Fruit fly (Drosophila melanogaster) whole organism, embryonic: Measurements from ENCODE around the gene CG5790.

ENCODE experiments used
- Adf1 ChIP-seq: fragments of 200-800 bp; sonication (Bioruptor generic); IDR thresholded peaks from 2 replicates; pipeline ENCODE4 v1.3.6; 2022; ENCODE audit warnings: missing biosample characterization, missing genetic modification characterization
- CG10147 ChIP-seq: fragments of 200-800 bp; sonication (Bioruptor generic); optimal IDR thresholded peaks from 2 replicates; lab custom pipeline; 2019; ENCODE audit warnings: missing biosample characterization, mild to moderate bottlenecking, missing genetic modification characterization, moderate library complexity
- CG11093 ChIP-seq: fragments of 200-800 bp; sonication (Bioruptor generic); IDR thresholded peaks from 3 replicates; pipeline ENCODE4 v1.3.6; 2022; ENCODE audit warnings: missing biosample characterization, missing genetic modification characterization
- CG11247 ChIP-seq: fragments of 200-800 bp; sonication (Bioruptor generic); IDR thresholded peaks from 2 replicates; pipeline ENCODE4 v1.3.6; 2022; ENCODE audit warnings: missing biosample characterization, missing genetic modification characterization
- CG11695 ChIP-seq: fragments of 200-800 bp; sonication (Bioruptor generic); IDR thresholded peaks from 3 replicates; pipeline ENCODE4 v1.3.6; 2022; ENCODE audit warnings: missing biosample characterization, missing genetic modification characterization
- CG17328 ChIP-seq: fragments of 200-800 bp; sonication (Bioruptor generic); IDR thresholded peaks from 2 replicates; pipeline ENCODE4 v1.3.6; 2022; ENCODE audit warnings: missing biosample characterization, missing genetic modification characterization
- CG1792 ChIP-seq: fragments of 200-800 bp; sonication (Bioruptor generic); optimal IDR thresholded peaks from 2 replicates; lab custom pipeline; 2016; ENCODE audit warnings: missing biosample characterization, missing genetic modification characterization
- CG2120 ChIP-seq: fragments of 200-800 bp; sonication (Bioruptor generic); optimal IDR thresholded peaks from 3 replicates; lab custom pipeline; 2016; ENCODE audit warnings: missing biosample characterization, missing genetic modification characterization
- CG34224 ChIP-seq: fragments of 200-800 bp; sonication (Bioruptor generic); IDR thresholded peaks from 3 replicates; pipeline ENCODE4 v1.3.6; 2022; ENCODE audit warnings: missing biosample characterization, missing genetic modification characterization; ENCODE audit not compliant: partially characterized antibody
- CG6175 ChIP-seq: fragments of 200-800 bp; sonication (Bioruptor generic); IDR thresholded peaks from 3 replicates; pipeline ENCODE4 v1.3.6; 2022; ENCODE audit warnings: missing biosample characterization, missing genetic modification characterization
- CG6254 ChIP-seq: fragments of 200-800 bp; sonication (Bioruptor generic); optimal IDR thresholded peaks from 3 replicates; lab custom pipeline; 2017; ENCODE audit warnings: mild to moderate bottlenecking, missing biosample characterization, missing genetic modification reagents, missing genetic modification characterization
- CG8359 ChIP-seq: fragments of 200-800 bp; sonication (Bioruptor generic); optimal IDR thresholded peaks from 2 replicates; lab custom pipeline; 2017; ENCODE audit warnings: missing biosample characterization, mild to moderate bottlenecking, missing genetic modification characterization, borderline replicate concordance
- CG8478 ChIP-seq: fragments of >200 bp; optimal IDR thresholded peaks from 2 replicates; lab custom pipeline; 2018
- D19B ChIP-seq: fragments of 200-800 bp; sonication (Bioruptor generic); optimal IDR thresholded peaks from 2 replicates; lab custom pipeline; 2017; ENCODE audit warnings: missing biosample characterization, mild to moderate bottlenecking, missing genetic modification characterization
- Dip2 ChIP-seq: fragments of 200-800 bp; sonication (Bioruptor generic); IDR thresholded peaks from 2 replicates; pipeline ENCODE4 v1.3.6; 2022; ENCODE audit warnings: missing biosample characterization, missing genetic modification characterization
- Dip3 ChIP-seq: fragments of 200-800 bp; sonication (Bioruptor generic); optimal IDR thresholded peaks from 3 replicates; lab custom pipeline; 2016; ENCODE audit warnings: missing biosample characterization, missing genetic modification characterization
- E2f1 ChIP-seq: fragments of 200-800 bp; sonication (Bioruptor generic); IDR thresholded peaks from 2 replicates; pipeline ENCODE4 v1.3.6; 2022; ENCODE audit warnings: missing biosample characterization, missing genetic modification characterization
- H2.0 ChIP-seq: fragments of 200-800 bp; sonication (Bioruptor generic); IDR thresholded peaks from 2 replicates; pipeline ENCODE4 v1.3.6; 2022; ENCODE audit warnings: missing biosample characterization, missing genetic modification characterization
- HmgD ChIP-seq: fragments of 200-800 bp; sonication (Bioruptor generic); optimal IDR thresholded peaks from 3 replicates; lab custom pipeline; 2016; ENCODE audit warnings: missing biosample characterization, missing genetic modification characterization
- HmgZ ChIP-seq: fragments of 200-800 bp; sonication (Bioruptor generic); optimal IDR thresholded peaks from 2 replicates; lab custom pipeline; 2018; ENCODE audit warnings: missing biosample characterization, mild to moderate bottlenecking, missing genetic modification characterization
- Lhr ChIP-seq: fragments of 200-800 bp; sonication (Bioruptor generic); optimal IDR thresholded peaks from 3 replicates; lab custom pipeline; 2017; ENCODE audit warnings: mild to moderate bottlenecking, missing biosample characterization, missing genetic modification reagents, missing genetic modification characterization
- Lim3 ChIP-seq: fragments of 200-800 bp; sonication (Bioruptor generic); IDR thresholded peaks from 2 replicates; pipeline ENCODE4 v1.3.6; 2022; ENCODE audit warnings: missing biosample characterization, missing genetic modification characterization
- NK7.1 ChIP-seq: fragments of 200-800 bp; sonication (Bioruptor generic); optimal IDR thresholded peaks from 3 replicates; lab custom pipeline; 2016; ENCODE audit warnings: missing biosample characterization, missing genetic modification characterization
- Oli ChIP-seq: fragments of 200-800 bp; sonication (Bioruptor generic); optimal IDR thresholded peaks from 2 replicates; lab custom pipeline; 2018; ENCODE audit warnings: missing biosample characterization, mild to moderate bottlenecking, missing genetic modification characterization, moderate library complexity
- Sry-δ ChIP-seq: fragments of 200-800 bp; sonication (Bioruptor generic); optimal IDR thresholded peaks from 2 replicates; lab custom pipeline; 2016; ENCODE audit warnings: missing biosample characterization, missing genetic modification characterization
- Taf1 ChIP-seq: fragments of 200-800 bp; sonication (Bioruptor generic); IDR thresholded peaks from 2 replicates; pipeline ENCODE4 v1.3.6; 2022; ENCODE audit warnings: missing biosample characterization, missing genetic modification characterization
- Xrp1 ChIP-seq: fragments of 200-800 bp; sonication (Bioruptor generic); IDR thresholded peaks from 2 replicates; pipeline ENCODE4 v1.3.6; 2022; ENCODE audit warnings: missing biosample characterization, missing genetic modification characterization
- abd-A ChIP-seq: fragments of 200-800 bp; sonication (Bioruptor generic); optimal IDR thresholded peaks from 3 replicates; lab custom pipeline; 2019; ENCODE audit warnings: missing biosample characterization, mild to moderate bottlenecking, missing genetic modification characterization, moderate library complexity
- ac ChIP-seq: fragments of 200-800 bp; sonication (Bioruptor generic); optimal IDR thresholded peaks from 3 replicates; lab custom pipeline; 2017; ENCODE audit warnings: missing biosample characterization, mild to moderate bottlenecking, missing genetic modification characterization
- ato ChIP-seq: fragments of 200-800 bp; sonication (Bioruptor generic); IDR thresholded peaks from 2 replicates; pipeline ENCODE4 v1.3.6; 2022; ENCODE audit warnings: missing biosample characterization, missing genetic modification characterization; ENCODE audit not compliant: partially characterized antibody
- cas ChIP-seq: fragments of 200-800 bp; sonication (Bioruptor generic); IDR thresholded peaks from 2 replicates; pipeline ENCODE4 v1.3.6; 2022; ENCODE audit warnings: missing biosample characterization, missing genetic modification characterization
- da ChIP-seq: fragments of 200-800 bp; sonication (Bioruptor generic); optimal IDR thresholded peaks from 2 replicates; lab custom pipeline; 2016; ENCODE audit warnings: missing biosample characterization, missing genetic modification characterization
- dan ChIP-seq: fragments of 200-800 bp; sonication (Bioruptor generic); IDR thresholded peaks from 2 replicates; pipeline ENCODE4 v1.3.6; 2022; ENCODE audit warnings: missing biosample characterization, missing genetic modification characterization
- danr ChIP-seq: fragments of 200-800 bp; sonication (Bioruptor generic); IDR thresholded peaks from 2 replicates; pipeline ENCODE4 v1.3.6; 2022; ENCODE audit warnings: missing biosample characterization, missing genetic modification characterization
- dmrt99B ChIP-seq: fragments of 200-800 bp; sonication (Bioruptor generic); optimal IDR thresholded peaks from 2 replicates; lab custom pipeline; 2018; ENCODE audit warnings: missing biosample characterization, mild to moderate bottlenecking, missing genetic modification characterization, moderate library complexity
- fd64A ChIP-seq: fragments of 200-800 bp; sonication (Bioruptor generic); optimal IDR thresholded peaks from 3 replicates; lab custom pipeline; 2018; ENCODE audit warnings: missing biosample characterization, mild to moderate bottlenecking, missing genetic modification characterization
- jing ChIP-seq: fragments of 200-800 bp; sonication (Bioruptor generic); optimal IDR thresholded peaks from 2 replicates; lab custom pipeline; 2018; ENCODE audit warnings: missing biosample characterization, mild to moderate bottlenecking, missing genetic modification characterization
- kni ChIP-seq: fragments of 200-800 bp; sonication (Bioruptor generic); optimal IDR thresholded peaks from 3 replicates; lab custom pipeline; 2017; ENCODE audit warnings: mild to moderate bottlenecking, missing biosample characterization, missing genetic modification reagents, missing genetic modification characterization
- lilli ChIP-seq: fragments of 200-800 bp; sonication (Bioruptor generic); optimal IDR thresholded peaks from 3 replicates; lab custom pipeline; 2016; ENCODE audit warnings: missing biosample characterization, missing genetic modification characterization
- oc ChIP-seq: fragments of 200-800 bp; sonication (Bioruptor generic); optimal IDR thresholded peaks from 2 replicates; lab custom pipeline; 2018; ENCODE audit warnings: missing biosample characterization, mild to moderate bottlenecking, missing genetic modification characterization, moderate library complexity
- pum ChIP-seq: fragments of 200-800 bp; sonication (Bioruptor generic); optimal IDR thresholded peaks from 2 replicates; lab custom pipeline; 2016; ENCODE audit warnings: missing biosample characterization, missing genetic modification characterization
- ranshi ChIP-seq: fragments of 200-800 bp; sonication (Bioruptor generic); IDR thresholded peaks from 2 replicates; pipeline ENCODE4 v1.3.6; 2022; ENCODE audit warnings: missing biosample characterization, missing genetic modification characterization
- unpg ChIP-seq: fragments of 200-800 bp; sonication (Bioruptor generic); optimal IDR thresholded peaks from 3 replicates; lab custom pipeline; 2018; ENCODE audit warnings: missing biosample characterization, mild to moderate bottlenecking, missing genetic modification characterization, moderate library complexity
- zen2 ChIP-seq: fragments of 200-800 bp; sonication (Bioruptor generic); IDR thresholded peaks from 3 replicates; pipeline ENCODE4 v1.3.6; 2022; ENCODE audit warnings: missing biosample characterization, missing genetic modification characterization; ENCODE audit not compliant: partially characterized antibody

CG5790 gene

dm6 chr2L:18310489-18310888 lies 15.8 kb downstream of the CG5790 start (continued):
- no peak for TF ChIP-seq abd-A
- TF ChIP-seq HmgZ (tag; lab: Kevin White, UChicago), result no peak
- TF ChIP-seq CG1792 (GFP tag; lab: Kevin White, UChicago), result no peak
- TF ChIP-seq CG10147, result no peak
- TF ChIP-seq unpg (GFP tag; lab: Kevin White, UChicago), result peak; percentile 82
- no peak for TF ChIP-seq CG8478 (lab: Kevin White, UChicago)
- peak; percentile 27 for TF ChIP-seq CG2120 (GFP tag; lab: Kevin White, UChicago)
- TF ChIP-seq CG17328 (GFP tag; lab: Robert Waterston, UW), result peak; percentile 52; the same call in 1 of the 2 replicates
- TF ChIP-seq ranshi (GFP tag; lab: Robert Waterston, UW), result peak; percentile 51; the same call in 1 of the 2 replicates
- TF ChIP-seq Dip2 (GFP tag; lab: Robert Waterston, UW), result no peak
- peak; percentile 39 for TF ChIP-seq oc (tag; lab: Kevin White, UChicago)
- no peak for TF ChIP-seq kni (GFP tag; lab: Kevin White, UChicago)
- peak; percentile 73 for TF ChIP-seq CG6254 (GFP tag; lab: Kevin White, UChicago)
- peak; percentile 39; the same call in 1 of the 3 replicates for TF ChIP-seq CG11695 (GFP tag; lab: Robert Waterston, UW)
- peak; percentile 69 for TF ChIP-seq dmrt99B
- no peak for TF ChIP-seq D19B (GFP tag; lab: Kevin White, UChicago)
- peak; percentile 24 for TF ChIP-seq fd64A (GFP tag; lab: Kevin White, UChicago)
- no peak for TF ChIP-seq HmgD
- TF ChIP-seq da (GFP tag; lab: Kevin White, UChicago), result no peak
- TF ChIP-seq ato (GFP tag; lab: Robert Waterston, UW), result no peak
- TF ChIP-seq Lim3 (GFP tag; lab: Robert Waterston, UW), result no peak
- TF ChIP-seq H2.0 (GFP tag; lab: Robert Waterston, UW), result no peak
- peak; percentile 85 for TF ChIP-seq Xrp1 (GFP tag; lab: Robert Waterston, UW)
- TF ChIP-seq CG11093 (GFP tag; lab: Robert Waterston, UW), result 0 out of 3 replicates have a peak, but pooled peaks have one; percentile 35
- no peak for TF ChIP-seq Dip3 (GFP tag; lab: Kevin White, UChicago)
- TF ChIP-seq NK7.1, result no peak
- peak; percentile 79 for TF ChIP-seq Oli
- no peak for TF ChIP-seq zen2
- no peak for TF ChIP-seq Adf1
- TF ChIP-seq CG11247, result no peak
- no peak for TF ChIP-seq pum (GFP tag; lab: Kevin White, UChicago)
- TF ChIP-seq CG34224, result no peak
- TF ChIP-seq Lhr (GFP tag; lab: Kevin White, UChicago), result peak; percentile 1
- TF ChIP-seq ac, result no peak
- no peak for TF ChIP-seq cas
- TF ChIP-seq CG6175, result no peak
- no peak for TF ChIP-seq dan
- no peak for TF ChIP-seq jing (GFP tag; lab: Kevin White, UChicago)
- TF ChIP-seq Taf1 (GFP tag; lab: Robert Waterston, UW), result no peak
- peak; percentile 69 for TF ChIP-seq E2f1 (GFP tag; lab: Robert Waterston, UW)
- peak; percentile 69 for TF ChIP-seq CG8359 (GFP tag; lab: Kevin White, UChicago)
- no peak for TF ChIP-seq Sry-δ (GFP tag; lab: Kevin White, UChicago)
- TF ChIP-seq lilli, result peak; percentile 28
- TF ChIP-seq danr (GFP tag; lab: Robert Waterston, UW), result no peak
